Fruit fly (Drosophila melanogaster) whole organism, adult: ENCODE data around the gene CG18661.

Source experiments
- CG12768 ChIP-seq: fragments of 200-800 bp; sonication (Bioruptor generic); optimal IDR thresholded peaks from 2 replicates; lab custom pipeline; 2017; ENCODE audit warnings: missing biosample characterization, missing genetic modification characterization, mild to moderate bottlenecking, moderate library complexity, missing genetic modification reagents
- CG14711 ChIP-seq: fragments of 200-800 bp; sonication (Bioruptor generic); optimal IDR thresholded peaks from 2 replicates; lab custom pipeline; 2018; ENCODE audit warnings: missing biosample characterization, mild to moderate bottlenecking, missing genetic modification characterization, moderate library complexity
- CG1620 ChIP-seq: fragments of 200-800 bp; sonication (Bioruptor generic); optimal IDR thresholded peaks from 2 replicates; lab custom pipeline; 2016; ENCODE audit warnings: missing biosample characterization, missing genetic modification characterization
- CG33017 ChIP-seq: fragments of 200-800 bp; sonication (Bioruptor generic); optimal IDR thresholded peaks from 2 replicates; lab custom pipeline; 2018; ENCODE audit warnings: missing biosample characterization, mild to moderate bottlenecking, missing genetic modification characterization, moderate library complexity
- CG5204 ChIP-seq: fragments of 200-800 bp; sonication (Bioruptor generic); optimal IDR thresholded peaks from 2 replicates; lab custom pipeline; 2016; ENCODE audit warnings: missing biosample characterization, missing genetic modification characterization
- CG7045 ChIP-seq: fragments of 200-800 bp; sonication (Bioruptor generic); optimal IDR thresholded peaks from 2 replicates; lab custom pipeline; 2017; ENCODE audit warnings: missing biosample characterization, mild to moderate bottlenecking, missing genetic modification characterization
- CG7101 ChIP-seq: fragments of 200-800 bp; sonication (Bioruptor generic); optimal IDR thresholded peaks from 2 replicates; lab custom pipeline; 2018; ENCODE audit warnings: missing biosample characterization, mild to moderate bottlenecking, missing genetic modification characterization, moderate library complexity
- Clk ChIP-seq: fragments of 200-800 bp; sonication (Bioruptor generic); optimal IDR thresholded peaks from 2 replicates; lab custom pipeline; 2017; ENCODE audit warnings: missing biosample characterization, missing genetic modification characterization
- Hr96 ChIP-seq: fragments of 200-800 bp; sonication (Bioruptor generic); optimal IDR thresholded peaks from 2 replicates; lab custom pipeline; 2016; ENCODE audit warnings: missing biosample characterization, missing genetic modification characterization
- Mnt ChIP-seq: fragments of 200-800 bp; sonication (Bioruptor generic); optimal IDR thresholded peaks from 2 replicates; lab custom pipeline; 2016; ENCODE audit warnings: missing biosample characterization, mild to moderate bottlenecking, missing genetic modification characterization
- pad ChIP-seq: fragments of 200-800 bp; sonication (Bioruptor generic); optimal IDR thresholded peaks from 3 replicates; lab custom pipeline; 2017; ENCODE audit warnings: missing biosample characterization, missing genetic modification characterization, mild to moderate bottlenecking, moderate library complexity, missing genetic modification reagents

DNA sequence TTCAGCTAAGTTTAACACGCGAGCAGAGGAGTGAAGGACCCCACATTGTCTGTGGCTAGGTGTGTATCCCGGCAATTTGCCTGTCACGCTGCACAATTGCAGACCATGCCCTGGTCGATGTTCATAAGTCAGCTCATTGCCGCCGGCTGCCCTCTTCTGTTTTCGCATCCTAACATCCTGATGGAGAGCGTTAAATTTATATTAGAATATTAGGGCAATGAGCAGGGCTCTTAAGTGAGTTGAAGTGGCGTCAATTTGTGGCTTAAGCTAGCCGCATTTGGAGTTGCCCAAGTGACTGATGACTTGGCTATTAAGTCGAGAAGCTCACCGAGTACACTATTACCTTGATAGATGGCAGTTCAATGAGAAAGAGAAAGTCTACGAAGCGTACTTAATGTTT, 28.8 kb downstream of the CG18661 start:
- TF ChIP-seq Hr96 (GFP tag; lab: Kevin White, UChicago) (no peak), pad (GFP tag; lab: Kevin White, UChicago) (no peak), Mnt (GFP tag; lab: Kevin White, UChicago) (no peak), CG14711 (tag; lab: Kevin White, UChicago) (no peak), CG7101 (tag; lab: Kevin White, UChicago) (no peak), CG33017 (tag; lab: Kevin White, UChicago) (no peak), CG5204 (no peak), CG1620 (GFP tag; lab: Kevin White, UChicago) (no peak), CG7045 (no peak), CG12768 (no peak), Clk (GFP tag; lab: Kevin White, UChicago) (no peak)
